Fruit fly (Drosophila melanogaster) whole organism, embryonic: ENCODE measurements around the gene Awh.

Experiments
- Aef1 ChIP-seq: fragments of 200-800 bp; sonication (Bioruptor generic); IDR thresholded peaks from 3 replicates; pipeline ENCODE4 v1.3.6; 2022; ENCODE audit warnings: missing biosample characterization, missing genetic modification characterization
- Atf3 ChIP-seq: fragments of 200-800 bp; sonication (Bioruptor generic); optimal IDR thresholded peaks from 3 replicates; lab custom pipeline; 2016; ENCODE audit warnings: missing biosample characterization, missing genetic modification characterization
- BtbVII ChIP-seq: fragments of 200-800 bp; sonication (Bioruptor generic); optimal IDR thresholded peaks from 3 replicates; lab custom pipeline; 2017; ENCODE audit warnings: missing biosample characterization, mild to moderate bottlenecking, missing genetic modification characterization
- CG11560 ChIP-seq: fragments of 200-800 bp; sonication (Bioruptor generic); IDR thresholded peaks from 3 replicates; pipeline ENCODE4 v1.3.6; 2022; ENCODE audit warnings: missing biosample characterization, missing genetic modification characterization
- CG11695 ChIP-seq: fragments of 200-800 bp; sonication (Bioruptor generic); IDR thresholded peaks from 3 replicates; pipeline ENCODE4 v1.3.6; 2022; ENCODE audit warnings: missing biosample characterization, missing genetic modification characterization
- CG11696 ChIP-seq: fragments of 200-800 bp; sonication (Bioruptor generic); IDR thresholded peaks from 2 replicates; pipeline ENCODE4 v1.3.6; 2022; ENCODE audit warnings: missing biosample characterization, missing genetic modification characterization
- CG12659 ChIP-seq: fragments of 200-800 bp; sonication (Bioruptor generic); optimal IDR thresholded peaks from 3 replicates; lab custom pipeline; 2017; ENCODE audit warnings: mild to moderate bottlenecking, missing biosample characterization, missing genetic modification reagents, missing genetic modification characterization
- CG13424 ChIP-seq: fragments of 200-800 bp; sonication (Bioruptor generic); optimal IDR thresholded peaks from 2 replicates; lab custom pipeline; 2019; ENCODE audit warnings: missing biosample characterization, mild to moderate bottlenecking, missing genetic modification characterization, moderate library complexity
- CG13894 ChIP-seq: fragments of 200-800 bp; sonication (Bioruptor generic); optimal IDR thresholded peaks from 3 replicates; lab custom pipeline; 2018; ENCODE audit warnings: missing biosample characterization, mild to moderate bottlenecking, missing genetic modification characterization, moderate library complexity
- CG14014 ChIP-seq: fragments of 200-800 bp; sonication (Bioruptor generic); IDR thresholded peaks from 2 replicates; pipeline ENCODE4 v1.3.6; 2022; ENCODE audit warnings: missing biosample characterization, missing genetic modification characterization
- CG15011 ChIP-seq: fragments of 200-800 bp; sonication (Bioruptor generic); optimal IDR thresholded peaks from 3 replicates; lab custom pipeline; 2018; ENCODE audit warnings: missing biosample characterization, mild to moderate bottlenecking, missing genetic modification characterization
- CG15514 ChIP-seq: fragments of 200-800 bp; sonication (Bioruptor generic); optimal IDR thresholded peaks from 3 replicates; lab custom pipeline; 2017; ENCODE audit warnings: missing biosample characterization, missing genetic modification characterization, mild to moderate bottlenecking, moderate library complexity, missing genetic modification reagents
- CG1647 ChIP-seq: fragments of 200-800 bp; sonication (Bioruptor generic); optimal IDR thresholded peaks from 3 replicates; lab custom pipeline; 2016; ENCODE audit warnings: missing biosample characterization, missing genetic modification characterization
- CG17328 ChIP-seq: fragments of 200-800 bp; sonication (Bioruptor generic); IDR thresholded peaks from 2 replicates; pipeline ENCODE4 v1.3.6; 2022; ENCODE audit warnings: missing biosample characterization, missing genetic modification characterization
- CG17385 ChIP-seq: fragments of 200-800 bp; sonication (Bioruptor generic); optimal IDR thresholded peaks from 3 replicates; lab custom pipeline; 2018; ENCODE audit warnings: missing biosample characterization, mild to moderate bottlenecking, missing genetic modification characterization
- CG2875 ChIP-seq: fragments of 200-800 bp; sonication (Bioruptor generic); optimal IDR thresholded peaks from 2 replicates; lab custom pipeline; 2017; ENCODE audit warnings: missing biosample characterization, mild to moderate bottlenecking, missing genetic modification characterization, missing genetic modification reagents
- CG2889 ChIP-seq: fragments of 200-800 bp; sonication (Bioruptor generic); IDR thresholded peaks from 3 replicates; pipeline ENCODE4 v1.3.6; 2022; ENCODE audit warnings: missing biosample characterization, missing genetic modification characterization
- CG31365 ChIP-seq: fragments of 200-800 bp; sonication (Bioruptor generic); optimal IDR thresholded peaks from 2 replicates; lab custom pipeline; 2018; ENCODE audit warnings: missing biosample characterization, mild to moderate bottlenecking, missing genetic modification characterization
- CG31388 ChIP-seq: fragments of 200-800 bp; sonication (Bioruptor generic); optimal IDR thresholded peaks from 2 replicates; lab custom pipeline; 2016; ENCODE audit warnings: missing biosample characterization, missing genetic modification characterization
- CG4404 ChIP-seq: fragments of 200-800 bp; sonication (Bioruptor generic); IDR thresholded peaks from 2 replicates; pipeline ENCODE4 v1.3.6; 2022; ENCODE audit warnings: missing biosample characterization, missing genetic modification characterization
- CG4730 ChIP-seq: fragments of 200-800 bp; sonication (Bioruptor generic); IDR thresholded peaks from 2 replicates; pipeline ENCODE4 v1.3.6; 2022; ENCODE audit warnings: missing biosample characterization, missing genetic modification characterization
- CG6175 ChIP-seq: fragments of 200-800 bp; sonication (Bioruptor generic); IDR thresholded peaks from 3 replicates; pipeline ENCODE4 v1.3.6; 2022; ENCODE audit warnings: missing biosample characterization, missing genetic modification characterization
- CG6683 ChIP-seq: fragments of 200-800 bp; sonication (Bioruptor generic); optimal IDR thresholded peaks from 2 replicates; lab custom pipeline; 2017; ENCODE audit warnings: missing biosample characterization, mild to moderate bottlenecking, missing genetic modification characterization, missing genetic modification reagents
- CG6689 ChIP-seq: fragments of 200-800 bp; sonication (Bioruptor generic); IDR thresholded peaks from 2 replicates; pipeline ENCODE4 v1.3.6; 2022; ENCODE audit warnings: missing biosample characterization, missing genetic modification characterization
- CG9609 ChIP-seq: fragments of 200-800 bp; sonication (Bioruptor generic); optimal IDR thresholded peaks from 3 replicates; lab custom pipeline; 2016; ENCODE audit warnings: missing biosample characterization, missing genetic modification characterization
- Camta ChIP-seq: fragments of 200-800 bp; sonication (Bioruptor generic); optimal IDR thresholded peaks from 2 replicates; lab custom pipeline; 2016; ENCODE audit warnings: missing biosample characterization, missing genetic modification characterization
- Dfd ChIP-seq, 2 experiments: fragments of >200 bp; optimal IDR thresholded peaks; 2 replicates each; lab custom pipeline; 2017; ENCODE audit warnings: missing biosample characterization in 2 of 2, missing genetic modification characterization in 2 of 2
- Doc3 ChIP-seq: fragments of 200-800 bp; sonication (Bioruptor generic); IDR thresholded peaks from 3 replicates; pipeline ENCODE4 v1.3.6; 2022; ENCODE audit warnings: missing biosample characterization, missing genetic modification characterization; ENCODE audit not compliant: partially characterized antibody
- Dref ChIP-seq: fragments of 200-800 bp; sonication (Bioruptor generic); IDR thresholded peaks from 2 replicates; pipeline ENCODE4 v1.3.6; 2022; ENCODE audit warnings: missing biosample characterization, missing genetic modification characterization
- HLHmδ ChIP-seq: fragments of 200-800 bp; sonication (Bioruptor generic); optimal IDR thresholded peaks from 2 replicates; lab custom pipeline; 2018; ENCODE audit warnings: missing biosample characterization, mild to moderate bottlenecking, missing genetic modification characterization, moderate library complexity
- Hr51 ChIP-seq, 2 experiments: fragments of 200-800 bp; sonication (Bioruptor generic); optimal IDR thresholded peaks; 2 replicates in 1 of 2; 3 replicates in 1 of 2; lab custom pipeline; 2016 to 2018; ENCODE audit warnings: missing biosample characterization in 2 of 2, missing genetic modification characterization in 2 of 2, mild to moderate bottlenecking in 1 of 2, moderate library complexity in 1 of 2
- Lpt ChIP-seq: fragments of >200 bp; optimal IDR thresholded peaks from 2 replicates; lab custom pipeline; 2018; ENCODE audit warnings: missing biosample characterization, missing genetic modification characterization
- MBD-R2 ChIP-seq: fragments of 200-800 bp; sonication (Bioruptor generic); IDR thresholded peaks from 2 replicates; pipeline ENCODE4 v1.3.6; 2022; ENCODE audit warnings: missing biosample characterization, missing genetic modification characterization
- Nf-YA ChIP-seq: fragments of 200-800 bp; sonication (Bioruptor generic); IDR thresholded peaks from 2 replicates; pipeline ENCODE4 v1.3.6; 2022; ENCODE audit warnings: missing biosample characterization, missing genetic modification characterization
- Scr ChIP-seq: fragments of 200-800 bp; sonication (Bioruptor generic); IDR thresholded peaks from 2 replicates; pipeline ENCODE4 v1.3.6; 2022; ENCODE audit warnings: missing biosample characterization, missing genetic modification characterization; ENCODE audit not compliant: partially characterized antibody
- Sry-δ ChIP-seq: fragments of 200-800 bp; sonication (Bioruptor generic); optimal IDR thresholded peaks from 2 replicates; lab custom pipeline; 2016; ENCODE audit warnings: missing biosample characterization, missing genetic modification characterization
- Ssrp ChIP-seq: fragments of 200-800 bp; sonication (Bioruptor generic); optimal IDR thresholded peaks from 2 replicates; lab custom pipeline; 2018; ENCODE audit warnings: missing biosample characterization, mild to moderate bottlenecking, missing genetic modification characterization, moderate library complexity
- ase ChIP-seq: fragments of 200-800 bp; sonication (Bioruptor generic); IDR thresholded peaks from 3 replicates; pipeline ENCODE4 v1.3.6; 2022; ENCODE audit warnings: missing biosample characterization, missing genetic modification characterization
- bsh ChIP-seq, 2 experiments: fragments of 200-800 bp; sonication (Bioruptor generic); optimal IDR thresholded peaks; 2 replicates each; lab custom pipeline; 2017 to 2018; ENCODE audit warnings: mild to moderate bottlenecking in 2 of 2, missing biosample characterization in 2 of 2, missing genetic modification characterization in 2 of 2, moderate library complexity in 1 of 2
- cg ChIP-seq: fragments of 200-800 bp; sonication (Bioruptor generic); optimal IDR thresholded peaks from 3 replicates; lab custom pipeline; 2019; ENCODE audit warnings: missing biosample characterization, mild to moderate bottlenecking, missing genetic modification characterization, moderate library complexity
- mam ChIP-seq: fragments of 200-800 bp; sonication (Bioruptor generic); optimal IDR thresholded peaks from 3 replicates; lab custom pipeline; 2016; ENCODE audit warnings: missing biosample characterization, missing genetic modification characterization
- odd ChIP-seq: fragments of 200-800 bp; sonication (Bioruptor generic); optimal IDR thresholded peaks from 2 replicates; lab custom pipeline; 2017; ENCODE audit warnings: missing biosample characterization, mild to moderate bottlenecking, missing genetic modification characterization
- repo ChIP-seq: fragments of 200-800 bp; sonication (Bioruptor generic); optimal IDR thresholded peaks from 2 replicates; lab custom pipeline; 2016; ENCODE audit warnings: missing biosample characterization, missing genetic modification characterization
- ro ChIP-seq: fragments of 200-800 bp; sonication (Bioruptor generic); IDR thresholded peaks from 2 replicates; pipeline ENCODE4 v1.3.6; 2022; ENCODE audit warnings: missing biosample characterization, missing genetic modification characterization
- sens-2 ChIP-seq: fragments of 200-800 bp; sonication (Bioruptor generic); IDR thresholded peaks from 2 replicates; pipeline ENCODE4 v1.3.6; 2022; ENCODE audit warnings: missing biosample characterization, missing genetic modification characterization
- slbo ChIP-seq: fragments of 200-800 bp; sonication (Bioruptor generic); IDR thresholded peaks from 2 replicates; pipeline ENCODE4 v1.3.6; 2022; ENCODE audit warnings: missing biosample characterization, missing genetic modification characterization
- sob ChIP-seq: fragments of 200-800 bp; sonication (Bioruptor generic); IDR thresholded peaks from 2 replicates; pipeline ENCODE4 v1.3.6; 2022; ENCODE audit warnings: missing biosample characterization, missing genetic modification characterization
- ssp ChIP-seq: fragments of 200-800 bp; sonication (Bioruptor generic); IDR thresholded peaks from 2 replicates; pipeline ENCODE4 v1.3.6; 2022; ENCODE audit warnings: missing biosample characterization, missing genetic modification characterization
- tin ChIP-seq: fragments of 200-800 bp; sonication (Bioruptor generic); optimal IDR thresholded peaks from 3 replicates; lab custom pipeline; 2016; ENCODE audit warnings: missing biosample characterization, missing genetic modification characterization
- yki ChIP-seq: fragments of >200 bp; optimal IDR thresholded peaks from 3 replicates; lab custom pipeline; 2018

Awh gene

dm6 chr3L:3824790-3825484 is 21.1 kb upstream of the Awh start, which contains the start of gene Rdh (continued):
- TF ChIP-seq CG31388 (GFP tag; lab: Kevin White, UChicago) (peak; percentile 53), CG13424 (peak; percentile 86), Camta (GFP tag; lab: Kevin White, UChicago) (peak; percentile 4), CG31365 (tag; lab: Kevin White, UChicago) (peak; percentile 37), CG11696 (GFP tag; lab: Robert Waterston, UW) (0 out of 2 replicates have a peak, but pooled peaks have one; percentile 8), CG2889 (GFP tag; lab: Robert Waterston, UW) (no peak), ase (GFP tag; lab: Robert Waterston, UW) (0 out of 3 replicates have a peak, but pooled peaks have one; percentile 54), odd (GFP tag; lab: Kevin White, UChicago) (peak; percentile 59), CG1647 (GFP tag; lab: Kevin White, UChicago) (peak; percentile 41), cg (GFP tag; lab: Kevin White, UChicago) (peak; percentile 28), Doc3 (GFP tag; lab: Robert Waterston, UW) (peak; percentile 45; the same call in 1 of the 3 replicates), Scr (GFP tag; lab: Robert Waterston, UW) (no peak), CG6683 (GFP tag; lab: Kevin White, UChicago) (peak; percentile 86), CG6689 (peak; percentile 63; the same call in 1 of the 2 replicates), tin (GFP tag; lab: Kevin White, UChicago) (peak; percentile 71), sob (peak; percentile 63), CG9609 (GFP tag; lab: Kevin White, UChicago) (no peak), HLHmδ (no peak), CG11695 (peak; percentile 75), CG17328 (peak; percentile 53), ssp (GFP tag; lab: Robert Waterston, UW) (peak; percentile 62), Hr51 (GFP tag; optimal IDR thresholded peaks at IDR 0.05; lab: Kevin White, UChicago) (peak; percentile 56 to 86), Aef1 (peak; percentile 62), ro (GFP tag; lab: Robert Waterston, UW) (no peak), CG6175 (no peak), CG15011 (GFP tag; lab: Kevin White, UChicago) (peak; percentile 77), sens-2 (GFP tag; lab: Robert Waterston, UW) (no peak), yki (lab: Kevin White, UChicago) (no peak), CG4730 (peak; percentile 50; the same call in 1 of the 2 replicates), Ssrp (tag; lab: Kevin White, UChicago) (peak; percentile 78), Atf3 (no peak), mam (GFP tag; lab: Kevin White, UChicago) (peak; percentile 51), MBD-R2 (GFP tag; lab: Robert Waterston, UW) (peak; percentile 43; the same call in 1 of the 2 replicates), CG11560 (tag; lab: Robert Waterston, UW) (peak; percentile 57; the same call in 1 of the 3 replicates), slbo (GFP tag; lab: Robert Waterston, UW) (peak; percentile 71), Dref (GFP tag; lab: Robert Waterston, UW) (no peak), CG17385 (GFP tag; lab: Kevin White, UChicago) (peak; percentile 81), CG13894 (tag; lab: Kevin White, UChicago) (peak; percentile 85), CG2875 (GFP tag; lab: Kevin White, UChicago) (peak; percentile 58), Nf-YA (GFP tag; lab: Robert Waterston, UW) (no peak), Lpt (GFP tag; lab: Kevin White, UChicago) (no peak), CG15514 (GFP tag; lab: Kevin White, UChicago) (peak; percentile 78), CG4404 (GFP tag; lab: Robert Waterston, UW) (no peak), Dfd (GFP tag; optimal IDR thresholded peaks at IDR 0.05; lab: Kevin White, UChicago) (no peak), CG14014 (peak; percentile 64), CG12659 (GFP tag; lab: Kevin White, UChicago) (peak; percentile 85), BtbVII (peak; percentile 85), Sry-δ (GFP tag; lab: Kevin White, UChicago) (no peak), bsh (GFP tag; optimal IDR thresholded peaks at IDR 0.05; lab: Kevin White, UChicago) (peak in 1 of 2 experiments; percentile 78), repo (GFP tag; lab: Kevin White, UChicago) (no peak)
